Worm (Caenorhabditis elegans) whole organism, late embryonic: ENCODE measurements around the gene sec-31.

Experiments
- C08G9.2 ChIP-seq: sonication (generic microtip); optimal IDR thresholded peaks from 2 replicates; lab custom pipeline; 2016; ENCODE audit warnings: mild to moderate bottlenecking, missing genetic modification characterization, moderate library complexity, missing compliant biosample characterization
- C38D4.7 ChIP-seq: fragments of 200-800 bp; sonication (Bioruptor generic); optimal IDR thresholded peaks from 2 replicates; lab custom pipeline; 2018; ENCODE audit warnings: mild to moderate bottlenecking, missing genetic modification characterization, moderate library complexity, missing compliant biosample characterization
- F13H6.1 ChIP-seq: sonication (generic microtip); optimal IDR thresholded peaks from 2 replicates; lab custom pipeline; 2016; ENCODE audit warnings: missing genetic modification characterization, missing compliant biosample characterization
- ahr-1 ChIP-seq: sonication (generic microtip); optimal IDR thresholded peaks from 2 replicates; lab custom pipeline; 2016; ENCODE audit warnings: missing genetic modification characterization, missing compliant biosample characterization
- ama-1 ChIP-seq: fragments of 150-350 bp; optimal IDR thresholded peaks from 2 replicates; lab custom pipeline; 2014
- ceh-14 ChIP-seq: sonication (generic microtip); optimal IDR thresholded peaks from 2 replicates; lab custom pipeline; 2016; ENCODE audit warnings: missing genotype, missing genetic modification characterization, missing compliant biosample characterization
- ceh-2 ChIP-seq: sonication (generic microtip); optimal IDR thresholded peaks from 2 replicates; lab custom pipeline; 2016; ENCODE audit warnings: missing genotype, missing genetic modification characterization, missing compliant biosample characterization
- ceh-24 ChIP-seq: sonication (generic microtip); optimal IDR thresholded peaks from 2 replicates; lab custom pipeline; 2016; ENCODE audit warnings: mild to moderate bottlenecking, missing genetic modification characterization, missing compliant biosample characterization
- ceh-31 ChIP-seq: sonication (generic microtip); optimal IDR thresholded peaks from 2 replicates; lab custom pipeline; 2016; ENCODE audit warnings: missing genetic modification characterization, missing compliant biosample characterization
- ceh-9 ChIP-seq: sonication (generic microtip); optimal IDR thresholded peaks from 2 replicates; lab custom pipeline; 2016; ENCODE audit warnings: mild to moderate bottlenecking, missing genetic modification characterization, inconsistent platforms, missing compliant biosample characterization
- che-1 ChIP-seq: sonication (generic microtip); optimal IDR thresholded peaks from 2 replicates; lab custom pipeline; 2016; ENCODE audit warnings: mild to moderate bottlenecking, missing genetic modification characterization, missing compliant biosample characterization
- elt-4 ChIP-seq: sonication (generic microtip); optimal IDR thresholded peaks from 2 replicates; lab custom pipeline; 2016; ENCODE audit warnings: missing genetic modification characterization, missing compliant biosample characterization
- ets-4 ChIP-seq: sonication (generic microtip); optimal IDR thresholded peaks from 2 replicates; lab custom pipeline; 2016; ENCODE audit warnings: missing genetic modification characterization, missing compliant biosample characterization
- eyg-1 ChIP-seq: sonication (generic microtip); optimal IDR thresholded peaks from 2 replicates; lab custom pipeline; 2016; ENCODE audit warnings: missing genotype, missing genetic modification characterization, missing compliant biosample characterization
- fkh-6 ChIP-seq: sonication (generic microtip); optimal IDR thresholded peaks from 2 replicates; lab custom pipeline; 2016; ENCODE audit warnings: missing genetic modification characterization, missing compliant biosample characterization
- hlh-13 ChIP-seq: fragments of 200-800 bp; sonication (Bioruptor generic); optimal IDR thresholded peaks from 2 replicates; lab custom pipeline; 2018; ENCODE audit warnings: mild to moderate bottlenecking, missing genetic modification characterization, missing compliant biosample characterization
- hlh-30 ChIP-seq: sonication (generic microtip); optimal IDR thresholded peaks from 2 replicates; lab custom pipeline; 2017; ENCODE audit warnings: antibody characterized with exemption, missing genetic modification characterization, missing compliant biosample characterization; ENCODE audit not compliant: insufficient read depth
- nfya-1 ChIP-seq: sonication (generic microtip); optimal IDR thresholded peaks from 2 replicates; lab custom pipeline; 2017; ENCODE audit warnings: missing genetic modification characterization, mild to moderate bottlenecking, missing compliant biosample characterization, antibody characterized with exemption, moderate library complexity
- nhr-11 ChIP-seq: fragments of 150-350 bp; optimal IDR thresholded peaks from 2 replicates; lab custom pipeline; 2014; ENCODE audit warnings: missing biosample characterization, missing genetic modification characterization
- nhr-232 ChIP-seq: sonication (generic microtip); optimal IDR thresholded peaks from 2 replicates; lab custom pipeline; 2016; ENCODE audit warnings: missing genetic modification characterization, missing compliant biosample characterization
- pax-1 ChIP-seq: fragments of 150-350 bp; optimal IDR thresholded peaks from 2 replicates; lab custom pipeline; 2014; ENCODE audit warnings: missing biosample characterization, missing genetic modification characterization
- pha-4 ChIP-seq: fragments of 150-350 bp; optimal IDR thresholded peaks from 2 replicates; lab custom pipeline; 2018; ENCODE audit warnings: missing biosample characterization, missing genetic modification reagents, missing genetic modification characterization
- pqm-1 ChIP-seq: sonication (generic microtip); optimal IDR thresholded peaks from 2 replicates; lab custom pipeline; 2016; ENCODE audit warnings: missing genetic modification characterization, missing compliant biosample characterization
- pros-1 ChIP-seq: fragments of 150-350 bp; optimal IDR thresholded peaks from 2 replicates; lab custom pipeline; 2014; ENCODE audit warnings: missing biosample characterization, missing genetic modification reagents, missing genetic modification characterization
- rnt-1 ChIP-seq: sonication (generic microtip); optimal IDR thresholded peaks from 2 replicates; lab custom pipeline; 2016; ENCODE audit warnings: missing genetic modification characterization, missing compliant biosample characterization
- sdc-2 ChIP-seq: sonication (generic microtip); optimal IDR thresholded peaks from 2 replicates; lab custom pipeline; 2016; ENCODE audit warnings: missing genotype, missing genetic modification characterization, missing compliant biosample characterization
- sox-4 ChIP-seq: sonication (generic microtip); optimal IDR thresholded peaks from 2 replicates; lab custom pipeline; 2017; ENCODE audit warnings: mild to moderate bottlenecking, missing genetic modification characterization, inconsistent platforms, missing compliant biosample characterization
- tbx-2 ChIP-seq: sonication (generic microtip); optimal IDR thresholded peaks from 2 replicates; lab custom pipeline; 2016; ENCODE audit warnings: missing genetic modification characterization, missing compliant biosample characterization
- ttx-3 ChIP-seq: sonication (generic microtip); optimal IDR thresholded peaks from 2 replicates; lab custom pipeline; 2016; ENCODE audit warnings: missing genetic modification reagents, missing genetic modification characterization, missing compliant biosample characterization
- unc-42 ChIP-seq: sonication (generic microtip); optimal IDR thresholded peaks from 2 replicates; lab custom pipeline; 2016; ENCODE audit warnings: missing genotype, missing genetic modification characterization, missing compliant biosample characterization
- zip-5 ChIP-seq: sonication (generic microtip); optimal IDR thresholded peaks from 2 replicates; lab custom pipeline; 2016; ENCODE audit warnings: missing genetic modification characterization, missing compliant biosample characterization
- ztf-16 ChIP-seq: sonication (generic microtip); optimal IDR thresholded peaks from 2 replicates; lab custom pipeline; 2017; ENCODE audit warnings: missing genetic modification characterization, missing compliant biosample characterization

sec-31 gene

DNA sequence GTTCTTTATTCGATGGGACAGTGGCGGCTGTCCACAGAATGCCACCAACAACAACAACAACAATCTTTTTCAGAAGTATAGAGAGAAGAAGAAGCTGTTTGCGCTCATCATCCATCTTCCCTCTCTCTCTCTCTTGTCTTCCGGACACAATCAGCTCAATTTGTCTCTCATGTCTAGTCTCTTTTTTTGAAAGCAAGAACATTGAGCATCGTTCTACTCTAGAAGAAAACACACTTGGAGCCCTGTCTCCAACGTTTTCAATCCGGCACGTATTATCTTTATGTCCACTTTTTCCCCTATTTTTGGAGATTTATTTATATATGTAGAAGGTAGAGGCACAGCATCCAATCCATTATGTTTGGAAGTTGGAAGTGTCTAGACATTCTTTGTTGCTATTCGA lies 22.8 kb downstream of the sec-31 start:
- TF ChIP-seq unc-42 (no peak), nfya-1 (tag; lab: Kevin White, UChicago) (no peak), ceh-2 (tag; lab: Kevin White, UChicago) (no peak), zip-5 (tag; lab: Kevin White, UChicago) (no peak)

DNA sequence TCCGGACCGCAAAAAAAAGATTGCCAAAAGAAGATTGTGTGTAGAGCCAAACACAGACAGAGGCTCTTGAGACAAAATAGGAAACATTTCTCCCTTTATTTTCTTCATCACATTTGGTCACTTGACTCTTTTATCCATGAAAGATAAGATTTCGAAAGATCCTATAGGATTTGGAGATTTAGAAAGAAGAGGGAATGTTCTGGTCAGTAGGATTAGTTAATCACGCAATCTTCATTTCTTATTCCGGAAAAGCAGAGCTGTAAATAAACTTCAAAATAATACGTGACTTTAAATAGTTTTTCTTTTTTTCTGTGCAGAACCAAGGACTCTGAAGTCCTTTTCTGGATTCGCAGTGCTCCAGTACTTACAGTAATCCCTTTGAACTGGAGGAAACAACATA lies 24.3 kb downstream of the sec-31 start:
- TF ChIP-seq eyg-1 (tag; lab: Kevin White, UChicago) (no peak), tbx-2 (tag; lab: Kevin White, UChicago) (no peak), hlh-30 (tag; lab: Kevin White, UChicago) (no peak), rnt-1 (tag; lab: Kevin White, UChicago) (no peak)

DNA sequence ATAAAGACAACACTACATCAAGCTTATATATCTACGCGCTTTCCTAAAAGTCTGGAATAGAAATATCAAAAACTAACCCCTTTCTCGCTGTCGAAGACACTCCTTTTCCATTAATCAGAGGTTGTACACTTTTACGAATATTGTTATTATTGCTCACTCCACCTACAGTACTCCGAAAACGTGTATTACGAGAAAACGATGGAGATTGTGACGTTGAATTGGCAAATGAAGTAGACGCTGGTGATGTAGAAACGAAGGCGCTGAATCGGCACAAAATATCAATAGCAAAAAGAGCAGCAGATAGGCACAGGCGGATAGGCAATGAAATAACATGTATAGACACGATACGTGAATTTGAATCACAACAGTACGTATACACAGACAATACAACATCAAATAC lies 27.3 kb downstream of the sec-31 start:
- TF ChIP-seq zip-5 (tag; lab: Kevin White, UChicago) (no peak), ztf-16 (no peak), C38D4.7 (GFP tag; lab: Kevin White, UChicago) (no peak), elt-4 (tag; lab: Kevin White, UChicago) (no peak), C08G9.2 (tag; lab: Kevin White, UChicago) (no peak), nfya-1 (tag; lab: Kevin White, UChicago) (no peak), pros-1 (tag; lab: Kevin White, UChicago) (no peak), rnt-1 (tag; lab: Kevin White, UChicago) (no peak)

DNA sequence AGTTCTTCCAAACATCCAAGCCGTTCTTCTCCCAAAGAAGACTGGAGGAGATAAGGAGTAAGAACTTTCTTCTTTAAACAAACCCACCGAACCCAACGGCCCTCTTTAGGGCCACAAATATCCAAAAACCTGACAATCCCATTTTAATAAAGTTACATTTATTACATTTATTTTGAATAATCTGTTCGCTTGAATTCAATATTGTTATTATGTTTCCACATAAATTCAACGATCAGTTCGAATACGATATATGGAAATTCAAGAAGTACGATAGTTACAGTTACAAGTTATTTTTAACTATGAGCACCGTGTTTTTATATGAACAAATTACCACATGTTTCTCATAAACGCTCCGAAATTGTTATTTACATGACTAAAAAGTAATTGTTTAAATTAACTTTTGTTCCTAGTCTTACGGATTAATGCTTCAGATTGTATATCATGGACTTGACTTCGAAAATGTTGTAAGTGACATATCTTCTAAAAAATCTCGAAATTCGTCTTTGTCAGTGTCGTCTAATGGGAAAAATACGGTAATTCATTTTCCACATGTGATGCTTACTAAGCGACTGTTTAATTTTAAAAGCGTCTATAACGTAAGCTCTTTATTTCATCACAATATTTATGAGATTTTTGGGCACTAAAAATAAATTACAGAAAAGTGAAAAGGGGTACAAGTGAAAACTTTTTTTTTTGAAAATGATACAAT lies 30.7 kb downstream of the sec-31 start:
- TF ChIP-seq hlh-30 (tag; lab: Kevin White, UChicago) (no peak), ama-1 (lab: Kevin White, UChicago) (no peak), ceh-14 (tag; lab: Kevin White, UChicago) (no peak), F13H6.1 (tag; lab: Kevin White, UChicago) (no peak), ets-4 (tag; lab: Kevin White, UChicago) (no peak), ceh-24 (tag; lab: Kevin White, UChicago) (no peak), ceh-31 (tag; lab: Kevin White, UChicago) (no peak), pqm-1 (no peak), ttx-3 (tag; lab: Kevin White, UChicago) (no peak), ceh-9 (tag; lab: Kevin White, UChicago) (no peak), sdc-2 (tag; lab: Kevin White, UChicago) (no peak), che-1 (tag; lab: Kevin White, UChicago) (no peak), sox-4 (tag; lab: Kevin White, UChicago) (no peak), hlh-13 (GFP tag; lab: Kevin White, UChicago) (no peak), nfya-1 (tag; lab: Kevin White, UChicago) (no peak), pax-1 (tag; lab: Kevin White, UChicago) (no peak), elt-4 (tag; lab: Kevin White, UChicago) (no peak), nhr-232 (no peak), nhr-11 (tag; lab: Kevin White, UChicago) (no peak), ahr-1 (no peak)

DNA sequence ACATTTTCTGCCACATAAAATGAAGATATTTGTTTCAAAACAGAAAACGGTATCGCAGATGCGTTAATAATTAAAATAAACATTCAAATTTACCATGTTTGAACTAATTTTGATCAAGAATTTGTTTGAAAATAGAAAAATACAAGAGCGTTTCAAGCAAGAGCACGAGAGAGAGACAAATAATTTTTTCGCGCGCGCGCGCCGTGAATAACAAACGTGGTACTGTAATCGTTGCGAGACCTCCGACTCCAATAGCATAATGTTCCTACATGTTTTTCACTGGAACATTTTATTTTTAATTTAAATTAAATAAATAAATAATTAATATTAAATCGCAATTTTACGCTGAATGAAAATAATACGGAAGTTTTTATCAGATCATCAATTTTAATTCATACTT lies 34.6 kb downstream of the sec-31 start, which contains the start of gene F54E12.2:
Gene F54E12.2 (minus strand): TSS at position 164 of the 400 bp plus-strand sequence.
- TF ChIP-seq ztf-16, result no peak
- TF ChIP-seq ceh-9 (tag; lab: Kevin White, UChicago), result no peak
- TF ChIP-seq ama-1 (lab: Kevin White, UChicago), result no peak
- TF ChIP-seq pha-4 (tag; lab: Kevin White, UChicago), result no peak
- no peak for TF ChIP-seq fkh-6 (tag; lab: Kevin White, UChicago)
- TF ChIP-seq pax-1 (tag; lab: Kevin White, UChicago), result no peak
